Worm (Caenorhabditis elegans): ENCODE measurements around the gene lnp-1.

Gene lnp-1

ce11 chrX:4619582-4619981, 31.0 kb downstream of the lnp-1 start, which contains the start of gene pqn-65 (continued):
- TF ChIP-seq nhr-11 (tag; optimal IDR thresholded peaks at IDR 0.05), result no peak
- TF ChIP-seq xbp-1 (tag; optimal IDR thresholded peaks at IDR 0.05), result no peak
- no peak for TF ChIP-seq hlh-4 (tag; optimal IDR thresholded peaks at IDR 0.05)
- no peak for TF ChIP-seq nhr-85 (tag)
- no peak for TF ChIP-seq unc-30 (tag; optimal IDR thresholded peaks at IDR 0.05)
- peak; percentile 61 for TF ChIP-seq skn-1 (tag; optimal IDR thresholded peaks at IDR 0.05)

- TF ChIP-seq lin-15B (tag; optimal IDR thresholded peaks at IDR 0.05), result no peak
- peak; percentile 38 for TF ChIP-seq dsc-1 (tag; optimal IDR thresholded peaks at IDR 0.05)
- TF ChIP-seq lin-14 (GFP tag; optimal IDR thresholded peaks at IDR 0.05), result peak; percentile 71
- peak; percentile 21 for TF ChIP-seq egl-13 (tag; optimal IDR thresholded peaks at IDR 0.05)
- TF ChIP-seq unc-30 (tag; optimal IDR thresholded peaks at IDR 0.05), result no peak
- TF ChIP-seq ceh-82 (tag; optimal IDR thresholded peaks at IDR 0.05), result peak in 1 of 3 experiments; percentile 13
- peak; percentile 21 for TF ChIP-seq ceh-63 (GFP tag; optimal IDR thresholded peaks at IDR 0.05)
- no peak for TF ChIP-seq C04F5.9 (tag; optimal IDR thresholded peaks at IDR 0.05)
- TF ChIP-seq nhr-28 (tag; optimal IDR thresholded peaks at IDR 0.05), result no peak
- TF ChIP-seq fkh-8 (tag; optimal IDR thresholded peaks at IDR 0.05), result peak; percentile 19
- TF ChIP-seq lir-3 (tag; optimal IDR thresholded peaks at IDR 0.05; ENCODE audit: poor library complexity), result no peak
- TF ChIP-seq aha-1 (tag; optimal IDR thresholded peaks at IDR 0.05), result no peak
- TF ChIP-seq nhr-12 (tag; optimal IDR thresholded peaks at IDR 0.05), result no peak
- TF ChIP-seq pqm-1 (tag; optimal IDR thresholded peaks at IDR 0.05), result no peak
- no peak for TF ChIP-seq ceh-88 (GFP tag; IDR thresholded peaks at IDR 0.05)
- TF ChIP-seq sptf-1 (tag; optimal IDR thresholded peaks at IDR 0.05), result no peak
- TF ChIP-seq blmp-1 (tag; optimal IDR thresholded peaks at IDR 0.05), result no peak
- TF ChIP-seq pax-3 (tag; optimal IDR thresholded peaks at IDR 0.05), result no peak
- no peak for TF ChIP-seq efl-3 (GFP tag; optimal IDR thresholded peaks at IDR 0.05)
- TF ChIP-seq fos-1 (tag; optimal IDR thresholded peaks at IDR 0.05), result no peak
- no peak for TF ChIP-seq mef-2 (tag; optimal IDR thresholded peaks at IDR 0.05)
- TF ChIP-seq nhr-76 (tag; optimal IDR thresholded peaks at IDR 0.05), result no peak
- TF ChIP-seq sox-4 (tag; optimal IDR thresholded peaks at IDR 0.05), result no peak
- no peak for TF ChIP-seq Y116A8C.19 (tag; optimal IDR thresholded peaks at IDR 0.05; ENCODE audit: borderline replicate concordance)
- TF ChIP-seq isw-1 (GFP tag; IDR thresholded peaks at IDR 0.05), result no peak
- no peak for TF ChIP-seq egl-27 (tag; optimal IDR thresholded peaks at IDR 0.05)
- TF ChIP-seq nhr-77 (tag; optimal IDR thresholded peaks at IDR 0.05), result no peak
- no peak for TF ChIP-seq zag-1 (tag; optimal IDR thresholded peaks at IDR 0.05)
- no peak for TF ChIP-seq lsy-2 (tag; optimal IDR thresholded peaks at IDR 0.05)
- no peak for TF ChIP-seq mdl-1 (tag; optimal IDR thresholded peaks at IDR 0.05)
- TF ChIP-seq snu-23 (GFP tag; optimal IDR thresholded peaks at IDR 0.05), result no peak
- TF ChIP-seq fkh-10 (GFP tag; optimal IDR thresholded peaks at IDR 0.05), result peak; percentile 30
- no peak for TF ChIP-seq ztf-4 (tag; optimal IDR thresholded peaks at IDR 0.05)
- TF ChIP-seq swsn-7 (tag; optimal IDR thresholded peaks at IDR 0.05), result no peak
- TF ChIP-seq pag-3 (tag; optimal IDR thresholded peaks at IDR 0.05; ENCODE audit: borderline replicate concordance, insufficient read depth), result no peak
- no peak for TF ChIP-seq grh-1 (GFP tag; IDR thresholded peaks at IDR 0.05)
- TF ChIP-seq C34B4.2 (tag; optimal IDR thresholded peaks at IDR 0.05), result no peak
- no peak for TF ChIP-seq nhr-20 (tag; optimal IDR thresholded peaks at IDR 0.05)
- no peak for TF ChIP-seq unc-130 (tag; optimal IDR thresholded peaks at IDR 0.05)
- TF ChIP-seq unc-86 (tag; optimal IDR thresholded peaks at IDR 0.05), result peak; percentile 28
- TF ChIP-seq mab-9 (GFP tag; IDR thresholded peaks at IDR 0.05), result no peak
- TF ChIP-seq ces-1 (GFP tag; optimal IDR thresholded peaks at IDR 0.05), result no peak
- no peak for TF ChIP-seq lin-39 (tag; optimal IDR thresholded peaks at IDR 0.05)
- no peak for TF ChIP-seq lin-35 (GFP tag; optimal IDR thresholded peaks at IDR 0.05)
Measured at ce11 chrX:4620019-4620418, 31.5 kb downstream of the lnp-1 start.
